Fruit fly (Drosophila melanogaster) whole organism, prepupa: ENCODE results near the gene bchs.
A peak's percentile ranks its signal among the peaks of the same experiment; 100 is the strongest.

Experiments
- Blimp-1 ChIP-seq: fragments of 200-800 bp; sonication (Bioruptor generic); optimal IDR thresholded peaks from 3 replicates; lab custom pipeline; 2017; ENCODE audit warnings: missing biosample characterization, missing genetic modification characterization, mild to moderate bottlenecking, moderate library complexity, missing genetic modification reagents
- CG10631 ChIP-seq: fragments of 200-800 bp; sonication (Bioruptor generic); optimal IDR thresholded peaks from 2 replicates; lab custom pipeline; 2016; ENCODE audit warnings: missing biosample characterization, missing genetic modification characterization
- CG10669 ChIP-seq: fragments of 200-800 bp; sonication (Bioruptor generic); optimal IDR thresholded peaks from 3 replicates; lab custom pipeline; 2018; ENCODE audit warnings: missing biosample characterization, mild to moderate bottlenecking, missing genetic modification characterization, moderate library complexity
- CG11294 ChIP-seq: fragments of 200-800 bp; sonication (Bioruptor generic); IDR thresholded peaks from 2 replicates; pipeline ENCODE4 v1.3.6; 2022; ENCODE audit warnings: missing biosample characterization, missing genetic modification characterization
- CG11762 ChIP-seq: fragments of 200-800 bp; sonication (Bioruptor generic); optimal IDR thresholded peaks from 3 replicates; lab custom pipeline; 2016; ENCODE audit warnings: missing biosample characterization, missing genetic modification characterization; ENCODE audit not compliant: insufficient read depth
- CG11902 ChIP-seq: fragments of 200-800 bp; sonication (Bioruptor generic); optimal IDR thresholded peaks from 3 replicates; lab custom pipeline; 2016; ENCODE audit warnings: missing biosample characterization, missing genetic modification characterization
- CG15336 ChIP-seq: fragments of 200-800 bp; sonication (Bioruptor generic); IDR thresholded peaks from 2 replicates; pipeline ENCODE4 v1.3.6; 2022; ENCODE audit warnings: missing biosample characterization, missing genetic modification characterization
- CG1621 ChIP-seq: fragments of 200-800 bp; sonication (Bioruptor generic); optimal IDR thresholded peaks from 3 replicates; lab custom pipeline; 2018; ENCODE audit warnings: missing biosample characterization, mild to moderate bottlenecking, missing genetic modification characterization
- CG3032 ChIP-seq: fragments of 200-800 bp; optimal IDR thresholded peaks from 2 replicates; lab custom pipeline; 2019; ENCODE audit warnings: missing biosample characterization, mild to moderate bottlenecking, missing genetic modification characterization, moderate library complexity
- CG32006 ChIP-seq: fragments of 200-800 bp; sonication (Bioruptor generic); optimal IDR thresholded peaks from 3 replicates; lab custom pipeline; 2017; ENCODE audit warnings: missing biosample characterization, mild to moderate bottlenecking, missing genetic modification characterization
- CG34406 ChIP-seq: fragments of 200-800 bp; sonication (Bioruptor generic); optimal IDR thresholded peaks from 3 replicates; lab custom pipeline; 2016; ENCODE audit warnings: missing biosample characterization, missing genetic modification characterization
- CG3919 ChIP-seq: fragments of 200-800 bp; sonication (Bioruptor generic); optimal IDR thresholded peaks from 3 replicates; lab custom pipeline; 2016; ENCODE audit warnings: missing biosample characterization, missing genetic modification characterization
- CG4318 ChIP-seq: fragments of 200-800 bp; sonication (Bioruptor generic); optimal IDR thresholded peaks from 3 replicates; lab custom pipeline; 2017; ENCODE audit warnings: missing biosample characterization, mild to moderate bottlenecking, missing genetic modification characterization
- CG6163 ChIP-seq: fragments of 200-800 bp; sonication (Bioruptor generic); IDR thresholded peaks from 3 replicates; pipeline ENCODE4 v1.3.6; 2022; ENCODE audit warnings: missing biosample characterization, missing genetic modification characterization
- CG6276 ChIP-seq: fragments of 200-800 bp; sonication (Bioruptor generic); optimal IDR thresholded peaks from 2 replicates; lab custom pipeline; 2017; ENCODE audit warnings: missing biosample characterization, mild to moderate bottlenecking, missing genetic modification characterization
- CG6792 ChIP-seq: fragments of 200-800 bp; sonication (Bioruptor generic); optimal IDR thresholded peaks from 3 replicates; lab custom pipeline; 2016; ENCODE audit warnings: missing biosample characterization, missing genetic modification characterization
- CG6854 ChIP-seq: fragments of 200-800 bp; sonication (Bioruptor generic); optimal IDR thresholded peaks from 2 replicates; lab custom pipeline; 2017; ENCODE audit warnings: missing biosample characterization, mild to moderate bottlenecking, missing genetic modification characterization
- CG8119 ChIP-seq: fragments of 200-800 bp; sonication (Bioruptor generic); IDR thresholded peaks from 3 replicates; pipeline ENCODE4 v1.3.6; 2022; ENCODE audit warnings: missing biosample characterization, missing genetic modification characterization
- CG8319 ChIP-seq: fragments of 200-800 bp; sonication (Bioruptor generic); optimal IDR thresholded peaks from 3 replicates; lab custom pipeline; 2016; ENCODE audit warnings: missing biosample characterization, missing genetic modification characterization
- CG8632 ChIP-seq: fragments of 200-800 bp; sonication (Bioruptor generic); optimal IDR thresholded peaks from 3 replicates; lab custom pipeline; 2016; ENCODE audit warnings: missing biosample characterization, missing genetic modification characterization
- Eip75B ChIP-seq: fragments of 200-800 bp; sonication (Bioruptor generic); optimal IDR thresholded peaks from 3 replicates; lab custom pipeline; 2016; ENCODE audit warnings: missing biosample characterization, missing genetic modification characterization
- Eip93F ChIP-seq: fragments of 200-800 bp; sonication (Bioruptor generic); optimal IDR thresholded peaks from 2 replicates; lab custom pipeline; 2016; ENCODE audit warnings: missing biosample characterization, mild to moderate bottlenecking, missing genetic modification characterization
- Ets96B ChIP-seq: fragments of 200-800 bp; optimal IDR thresholded peaks from 2 replicates; lab custom pipeline; 2019; ENCODE audit warnings: missing biosample characterization, mild to moderate bottlenecking, missing genetic modification characterization, moderate library complexity
- Hr38 ChIP-seq: sonication (Bioruptor generic); optimal IDR thresholded peaks from 2 replicates; lab custom pipeline; 2016; ENCODE audit warnings: missing biosample characterization, missing genetic modification characterization
- Hr39 ChIP-seq: fragments of 200-800 bp; sonication (Bioruptor generic); optimal IDR thresholded peaks from 2 replicates; lab custom pipeline; 2016; ENCODE audit warnings: missing biosample characterization, missing genetic modification characterization
- Lpt ChIP-seq: fragments of 200-800 bp; sonication (Bioruptor generic); optimal IDR thresholded peaks from 3 replicates; lab custom pipeline; 2016; ENCODE audit warnings: missing biosample characterization, missing genetic modification characterization
- OdsH ChIP-seq: fragments of 200-800 bp; sonication (Bioruptor generic); optimal IDR thresholded peaks from 3 replicates; lab custom pipeline; 2016; ENCODE audit warnings: missing biosample characterization, missing genetic modification characterization
- Smox ChIP-seq: fragments of 200-800 bp; sonication (Bioruptor generic); optimal IDR thresholded peaks from 3 replicates; lab custom pipeline; 2016; ENCODE audit warnings: missing biosample characterization, missing genetic modification characterization
- Sox102F ChIP-seq: fragments of 200-800 bp; sonication (Bioruptor generic); optimal IDR thresholded peaks from 2 replicates; lab custom pipeline; 2016; ENCODE audit warnings: missing biosample characterization, mild to moderate bottlenecking, missing genetic modification characterization
- Sox14 ChIP-seq: fragments of 200-800 bp; sonication (Bioruptor generic); optimal IDR thresholded peaks from 3 replicates; lab custom pipeline; 2016; ENCODE audit warnings: missing biosample characterization, missing genetic modification characterization
- Sox15 ChIP-seq: fragments of 200-800 bp; sonication (Bioruptor generic); optimal IDR thresholded peaks from 3 replicates; lab custom pipeline; 2016; ENCODE audit warnings: missing biosample characterization, missing genetic modification characterization
- achi ChIP-seq: fragments of 200-800 bp; sonication (Bioruptor generic); optimal IDR thresholded peaks from 3 replicates; lab custom pipeline; 2016; ENCODE audit warnings: missing biosample characterization, missing genetic modification characterization
- cyc ChIP-seq: fragments of 200-800 bp; sonication (Bioruptor generic); optimal IDR thresholded peaks from 3 replicates; lab custom pipeline; 2016; ENCODE audit warnings: missing biosample characterization, missing genetic modification characterization
- dac ChIP-seq: fragments of 200-800 bp; sonication (Bioruptor generic); optimal IDR thresholded peaks from 2 replicates; lab custom pipeline; 2017; ENCODE audit warnings: missing biosample characterization, mild to moderate bottlenecking, missing genetic modification characterization
- dsx ChIP-seq: fragments of 200-800 bp; optimal IDR thresholded peaks from 3 replicates; lab custom pipeline; 2019; ENCODE audit warnings: missing biosample characterization, mild to moderate bottlenecking, missing genetic modification characterization, moderate library complexity; ENCODE audit not compliant: poor library complexity, severe bottlenecking
- eg ChIP-seq: fragments of 200-800 bp; sonication (Bioruptor generic); IDR thresholded peaks from 3 replicates; pipeline ENCODE4 v1.3.6; 2022; ENCODE audit warnings: missing biosample characterization, missing genetic modification characterization
- esn ChIP-seq: fragments of 200-800 bp; sonication (Bioruptor generic); optimal IDR thresholded peaks from 2 replicates; lab custom pipeline; 2016; ENCODE audit warnings: missing biosample characterization, mild to moderate bottlenecking, missing genetic modification characterization, moderate library complexity
- fd59A ChIP-seq: fragments of 200-800 bp; sonication (Bioruptor generic); optimal IDR thresholded peaks from 2 replicates; lab custom pipeline; 2017; ENCODE audit warnings: missing biosample characterization, mild to moderate bottlenecking, missing genetic modification characterization, missing genetic modification reagents
- fd85E ChIP-seq: fragments of 200-800 bp; sonication (Bioruptor generic); optimal IDR thresholded peaks from 3 replicates; lab custom pipeline; 2016; ENCODE audit warnings: missing biosample characterization, missing genetic modification characterization
- fkh ChIP-seq: fragments of 200-800 bp; sonication (Bioruptor generic); optimal IDR thresholded peaks from 3 replicates; lab custom pipeline; 2017; ENCODE audit warnings: missing biosample characterization, mild to moderate bottlenecking, missing genetic modification characterization, moderate library complexity
- lz ChIP-seq: fragments of 200-800 bp; sonication (Bioruptor generic); optimal IDR thresholded peaks from 3 replicates; lab custom pipeline; 2016; ENCODE audit warnings: missing biosample characterization, missing genetic modification characterization
- net ChIP-seq: fragments of 200-800 bp; sonication (Bioruptor generic); optimal IDR thresholded peaks from 3 replicates; lab custom pipeline; 2016; ENCODE audit warnings: missing biosample characterization, missing genetic modification characterization
- pdm3 ChIP-seq: fragments of 200-800 bp; sonication (Bioruptor generic); optimal IDR thresholded peaks from 3 replicates; lab custom pipeline; 2016; ENCODE audit warnings: missing biosample characterization, missing genetic modification characterization
- salr ChIP-seq, 2 experiments: fragments of 200-800 bp; sonication (Bioruptor generic); optimal IDR thresholded peaks; 3 replicates each; lab custom pipeline; 2016 to 2018; ENCODE audit warnings: missing biosample characterization in 2 of 2, missing genetic modification characterization in 2 of 2, mild to moderate bottlenecking in 1 of 2
- ss ChIP-seq, 2 experiments: fragments of 200-800 bp; sonication (Bioruptor generic); optimal IDR thresholded peaks; 2 replicates in 1 of 2; 3 replicates in 1 of 2; lab custom pipeline; 2017 to 2018; ENCODE audit warnings: mild to moderate bottlenecking in 2 of 2, missing biosample characterization in 2 of 2, missing genetic modification characterization in 2 of 2, moderate library complexity in 1 of 2
- svp ChIP-seq: fragments of 200-800 bp; sonication (Bioruptor generic); peaks from one replicate; lab custom pipeline; 2016; ENCODE audit warnings: missing biosample characterization, missing genetic modification characterization
- vri ChIP-seq: fragments of 200-800 bp; sonication (Bioruptor generic); optimal IDR thresholded peaks from 3 replicates; lab custom pipeline; 2016; ENCODE audit warnings: missing biosample characterization, mild to moderate bottlenecking, missing genetic modification characterization

bchs gene

DNA sequence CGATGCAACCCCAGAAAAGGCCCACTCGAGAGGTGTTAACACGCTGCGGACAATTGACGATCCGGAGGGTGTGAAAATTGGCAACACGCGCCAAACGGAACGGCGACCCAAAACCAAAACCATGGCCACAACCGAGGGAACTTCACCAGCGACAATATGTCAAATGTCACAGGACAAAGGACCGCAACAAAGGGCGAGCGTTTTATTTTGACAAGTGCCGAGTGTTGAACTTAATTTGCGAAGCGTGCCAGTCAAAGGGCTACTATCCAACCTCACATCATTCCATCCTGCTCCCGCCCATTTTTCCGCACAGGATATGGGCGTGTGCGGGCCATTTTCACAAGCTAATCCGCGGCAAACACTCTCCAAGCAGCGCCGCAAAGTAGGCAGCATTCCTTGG is 20.4 kb downstream of the bchs start:
- TF ChIP-seq dac (GFP tag; lab: Kevin White, UChicago), result no peak
- no peak for TF ChIP-seq net (GFP tag; lab: Kevin White, UChicago)
- TF ChIP-seq fd85E, result no peak
- no peak for TF ChIP-seq Blimp-1 (GFP tag; lab: Kevin White, UChicago)
- no peak for TF ChIP-seq Lpt
- no peak for TF ChIP-seq lz (GFP tag; lab: Kevin White, UChicago)
- TF ChIP-seq, all 60 proteins: peak for 0

DNA sequence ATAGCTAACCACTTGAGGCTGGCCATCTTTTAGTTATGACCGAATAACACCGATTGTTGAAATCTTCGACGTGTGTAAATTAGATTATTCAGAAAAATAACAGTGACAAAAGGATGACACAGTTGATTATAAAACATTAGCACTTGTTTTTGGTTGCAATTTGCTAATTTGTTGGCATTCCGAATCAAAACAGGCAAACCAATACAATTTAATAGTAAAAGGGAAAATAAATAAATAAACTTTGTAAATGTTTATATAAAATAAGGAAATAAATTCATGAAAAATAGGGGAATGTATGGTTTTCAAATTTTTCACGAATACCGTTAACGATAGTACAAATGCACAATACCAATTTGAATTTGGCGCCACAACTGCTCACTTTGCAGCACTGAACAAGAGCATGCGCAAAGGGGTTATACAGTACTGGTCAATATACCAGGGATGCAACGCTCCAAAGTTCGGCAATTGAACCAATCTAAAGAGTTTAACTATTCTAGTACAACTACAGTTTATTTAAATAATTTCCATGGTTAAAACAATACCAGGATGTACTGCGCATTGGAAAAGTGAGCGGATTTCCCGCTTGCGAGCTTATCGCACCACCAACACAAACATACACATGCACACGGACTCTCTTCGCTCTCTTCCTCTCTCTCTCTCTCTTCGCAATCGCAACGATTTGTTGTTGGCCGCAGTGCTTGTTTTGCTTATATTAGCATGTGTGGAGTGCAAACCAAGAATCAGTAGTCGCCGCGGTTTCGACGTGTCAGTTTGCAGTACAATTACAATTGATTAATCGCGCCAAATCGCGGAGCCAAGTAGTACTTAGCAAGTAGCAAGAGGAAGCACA is 36.5 kb downstream of the bchs start, which contains the start of the genes Sfp26Ad and Gpdh1:
Sfp26Ad (minus strand) TSS at position 76 of the 850 bp plus-strand sequence.
Gpdh1 (plus strand) TSS at position 415 of the 850 bp plus-strand sequence.
- TF ChIP-seq lz (GFP tag; lab: Kevin White, UChicago), result peak; percentile 81
- TF ChIP-seq dac (GFP tag; lab: Kevin White, UChicago), result no peak
- peak; percentile 67 for TF ChIP-seq CG6163 (GFP tag; lab: Robert Waterston, UW)
- TF ChIP-seq fd59A (GFP tag; lab: Kevin White, UChicago), result peak; percentile 28
- peak; percentile 71 for TF ChIP-seq CG8119 (GFP tag; lab: Robert Waterston, UW)
- peak; percentile 19 for TF ChIP-seq Sox15 (GFP tag; lab: Kevin White, UChicago)
- peak; percentile 82 for TF ChIP-seq svp (GFP tag; lab: Kevin White, UChicago)
- TF ChIP-seq CG15336, result peak; percentile 62
- peak; percentile 83 for TF ChIP-seq CG3919 (GFP tag; lab: Kevin White, UChicago)
- TF ChIP-seq Sox102F (GFP tag; lab: Kevin White, UChicago), result peak; percentile 79
- TF ChIP-seq CG32006 (GFP tag; lab: Kevin White, UChicago), result peak; percentile 58
- peak; percentile 50 for TF ChIP-seq CG6854 (GFP tag; lab: Kevin White, UChicago)
- peak; percentile 36 for TF ChIP-seq CG11762 (GFP tag; lab: Kevin White, UChicago)
- TF ChIP-seq CG6276 (GFP tag; lab: Kevin White, UChicago), result no peak
- peak; percentile 81 for TF ChIP-seq cyc (GFP tag; lab: Kevin White, UChicago)
- TF ChIP-seq OdsH (GFP tag; lab: Kevin White, UChicago), result peak; percentile 69
- TF ChIP-seq Sox14 (GFP tag; lab: Kevin White, UChicago), result peak; percentile 72
- TF ChIP-seq Smox (GFP tag; lab: Kevin White, UChicago), result peak; percentile 77
- TF ChIP-seq Ets96B (tag; lab: Kevin White, UChicago), result peak; percentile 52
- no peak for TF ChIP-seq CG4318 (GFP tag; lab: Kevin White, UChicago)
- peak; percentile 39; the same call in 2 of the 3 replicates for TF ChIP-seq eg (GFP tag; lab: Robert Waterston, UW)
- peak; percentile 52 for TF ChIP-seq CG10669 (GFP tag; lab: Kevin White, UChicago)
- peak; percentile 71 for TF ChIP-seq CG6792 (GFP tag; lab: Kevin White, UChicago)
- TF ChIP-seq dsx (GFP tag; lab: Kevin White, UChicago), result peak; percentile 25
- peak; percentile 77 to 79 for TF ChIP-seq ss (GFP tag; optimal IDR thresholded peaks at IDR 0.05; lab: Kevin White, UChicago)
- TF ChIP-seq Lpt, result peak; percentile 56
- peak; percentile 81 for TF ChIP-seq pdm3 (GFP tag; lab: Kevin White, UChicago)
- TF ChIP-seq Hr39 (GFP tag; lab: Kevin White, UChicago), result peak; percentile 75
- TF ChIP-seq fkh (GFP tag; lab: Kevin White, UChicago), result peak; percentile 61
- TF ChIP-seq esn (GFP tag; lab: Kevin White, UChicago), result peak; percentile 82
- TF ChIP-seq CG8632 (GFP tag; lab: Kevin White, UChicago), result peak; percentile 64
- TF ChIP-seq Eip75B, result peak; percentile 58
- TF ChIP-seq salr (GFP tag; optimal IDR thresholded peaks at IDR 0.05; lab: Kevin White, UChicago), result peak in 1 of 2 experiments; percentile 49
- TF ChIP-seq CG10631, result peak; percentile 71
- TF ChIP-seq Hr38 (GFP tag; lab: Kevin White, UChicago), result no peak
- peak; percentile 37 for TF ChIP-seq CG34406 (GFP tag; lab: Kevin White, UChicago)
- TF ChIP-seq CG1621 (tag; lab: Kevin White, UChicago), result peak; percentile 19
- TF ChIP-seq CG11902 (GFP tag; lab: Kevin White, UChicago), result peak; percentile 62
- TF ChIP-seq fd85E, result no peak
- TF ChIP-seq achi (GFP tag; lab: Kevin White, UChicago), result peak; percentile 66
- TF ChIP-seq Blimp-1 (GFP tag; lab: Kevin White, UChicago), result peak; percentile 20
- TF ChIP-seq CG11294 (GFP tag; lab: Robert Waterston, UW), result no peak
- TF ChIP-seq CG3032 (tag; lab: Kevin White, UChicago), result peak; percentile 63
- peak; percentile 90 for TF ChIP-seq vri (GFP tag; lab: Kevin White, UChicago)
- no peak for TF ChIP-seq Eip93F
- peak; percentile 38 for TF ChIP-seq CG8319 (GFP tag; lab: Kevin White, UChicago)
